Fruit fly (Drosophila melanogaster): ENCODE data around the gene CG14770.

CG14770 gene

DNA sequence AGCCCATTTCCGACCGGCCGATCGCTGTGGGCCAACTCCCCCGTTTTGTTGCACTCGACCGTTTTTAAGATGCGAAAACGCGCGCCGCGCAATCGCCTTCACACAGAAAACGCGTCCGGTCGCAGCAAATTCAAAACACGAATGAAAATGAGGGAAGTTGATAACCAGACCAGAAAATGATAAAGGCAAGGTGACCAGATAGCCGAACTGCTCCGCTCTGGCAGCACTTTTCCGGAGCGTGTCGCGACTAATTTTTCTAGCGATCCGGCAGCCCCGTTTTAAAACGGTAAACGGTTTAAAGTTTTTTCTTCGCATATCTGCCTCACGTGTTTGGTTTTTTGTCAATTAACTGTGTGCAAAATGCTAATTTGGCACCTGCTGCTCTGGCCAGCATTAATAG, 46.8 kb upstream of the CG14770 start, which contains the start of gene DAAM (continued):
- TF ChIP-seq lilli (GFP tag; optimal IDR thresholded peaks at IDR 0.05) (no peak), D19A (tag; optimal IDR thresholded peaks at IDR 0.05) (no peak), lbe (GFP tag; optimal IDR thresholded peaks at IDR 0.05) (no peak), dmrt11E (tag; optimal IDR thresholded peaks at IDR 0.05) (no peak), MBD-R2 (GFP tag; IDR thresholded peaks at IDR 0.05) (peak; percentile 84), CG15011 (GFP tag; optimal IDR thresholded peaks at IDR 0.05) (no peak), schlank (tag; optimal IDR thresholded peaks at IDR 0.05) (peak; percentile 35), chm (GFP tag; IDR thresholded peaks at IDR 0.05) (no peak), row (GFP tag; IDR thresholded peaks at IDR 0.05) (peak; percentile 22; the same call in 1 of the 3 replicates), sisA (GFP tag; IDR thresholded peaks at IDR 0.05) (no peak), Stat92E (GFP tag; optimal IDR thresholded peaks at IDR 0.05) (no peak), NC2β (GFP tag; optimal IDR thresholded peaks at IDR 0.05) (peak; percentile 51), CG3281 (GFP tag; optimal IDR thresholded peaks at IDR 0.05) (no peak), Aef1 (GFP tag; IDR thresholded peaks at IDR 0.05) (no peak), jigr1 (GFP tag; IDR thresholded peaks at IDR 0.05) (no peak), rib (GFP tag; IDR thresholded peaks at IDR 0.05) (peak; percentile 58; the same call in 1 of the 2 replicates), chn (GFP tag; optimal IDR thresholded peaks at IDR 0.05) (peak; percentile 36), dimm (GFP tag; IDR thresholded peaks at IDR 0.05) (no peak), abd-A (tag; optimal IDR thresholded peaks at IDR 0.05) (no peak), fu2 (GFP tag; optimal IDR thresholded peaks at IDR 0.05) (peak; percentile 5), Pdp1 (GFP tag; optimal IDR thresholded peaks at IDR 0.05) (peak in 1 of 2 experiments; percentile 2), CG32772 (GFP tag; IDR thresholded peaks at IDR 0.05) (no peak), tgo (GFP tag; IDR thresholded peaks at IDR 0.05) (no peak), CG31365 (tag; optimal IDR thresholded peaks at IDR 0.05) (peak; percentile 30), pzg (GFP tag; optimal IDR thresholded peaks at IDR 0.05) (peak; percentile 87), ranshi (GFP tag; IDR thresholded peaks at IDR 0.05) (no peak), Spps (tag; optimal IDR thresholded peaks at IDR 0.05) (no peak), CG12299 (tag; optimal IDR thresholded peaks at IDR 0.05) (no peak), tin (GFP tag; optimal IDR thresholded peaks at IDR 0.05) (no peak), odd (GFP tag; optimal IDR thresholded peaks at IDR 0.05) (no peak), zfh2 (GFP tag; optimal IDR thresholded peaks at IDR 0.05) (peak; percentile 53), CG30020 (tag; optimal IDR thresholded peaks at IDR 0.05) (no peak), CG9876 (GFP tag; optimal IDR thresholded peaks at IDR 0.05) (peak; percentile 41), CG4820 (GFP tag; optimal IDR thresholded peaks at IDR 0.05) (no peak), CG4424 (GFP tag; optimal IDR thresholded peaks at IDR 0.05) (no peak), trem (tag; optimal IDR thresholded peaks at IDR 0.05) (peak; percentile 62), dm (GFP tag; optimal IDR thresholded peaks at IDR 0.05) (peak; percentile 47), Atf3 (GFP tag; optimal IDR thresholded peaks at IDR 0.05) (no peak), CG5180 (GFP tag; optimal IDR thresholded peaks at IDR 0.05) (no peak), CG6854 (GFP tag; optimal IDR thresholded peaks at IDR 0.05) (peak; percentile 28), p53 (GFP tag; optimal IDR thresholded peaks at IDR 0.05) (peak; percentile 37), CG13287 (GFP tag; IDR thresholded peaks at IDR 0.05; ENCODE audit: partially characterized antibody) (peak; percentile 61), CG31388 (GFP tag; optimal IDR thresholded peaks at IDR 0.05) (no peak), CG43689 (GFP tag; IDR thresholded peaks at IDR 0.05) (no peak), CG1602 (GFP tag; optimal IDR thresholded peaks at IDR 0.05) (no peak), Rfx (GFP tag; IDR thresholded peaks at IDR 0.05) (peak; percentile 78), bsh (GFP tag; optimal IDR thresholded peaks at IDR 0.05) (peak in 1 of 2 experiments; percentile 4), CG4404 (GFP tag; IDR thresholded peaks at IDR 0.05) (no peak), NK7.1 (GFP tag; optimal IDR thresholded peaks at IDR 0.05) (peak; percentile 3), btn (GFP tag; optimal IDR thresholded peaks at IDR 0.05) (no peak), CG9609 (GFP tag; optimal IDR thresholded peaks at IDR 0.05) (peak; percentile 20), CG13123 (GFP tag; optimal IDR thresholded peaks at IDR 0.05) (no peak)
